Worm (Caenorhabditis elegans) whole organism, late embryonic: ENCODE measurements around the gene F53C11.9.

Experiments used
- ama-1 ChIP-seq: fragments of 150-350 bp; optimal IDR thresholded peaks from 2 replicates; lab custom pipeline; 2014
- ceh-45 ChIP-seq: fragments of 200-800 bp; sonication (Bioruptor generic); IDR thresholded peaks from 2 replicates; pipeline ENCODE4 v1.3.6; 2022; ENCODE audit warnings: missing genetic modification reagents, missing genetic modification characterization, missing compliant biosample characterization
- ets-4 ChIP-seq: sonication (generic microtip); optimal IDR thresholded peaks from 2 replicates; lab custom pipeline; 2016; ENCODE audit warnings: missing genetic modification characterization, missing compliant biosample characterization
- fax-1 ChIP-seq: sonication (generic microtip); optimal IDR thresholded peaks from 2 replicates; lab custom pipeline; 2016; ENCODE audit warnings: missing genotype, missing genetic modification characterization, missing compliant biosample characterization
- fkh-10 ChIP-seq: fragments of 150-350 bp; optimal IDR thresholded peaks from 2 replicates; lab custom pipeline; 2014; ENCODE audit warnings: missing biosample characterization, missing genetic modification reagents, missing genetic modification characterization
- hlh-13 ChIP-seq: fragments of 200-800 bp; sonication (Bioruptor generic); optimal IDR thresholded peaks from 2 replicates; lab custom pipeline; 2018; ENCODE audit warnings: mild to moderate bottlenecking, missing genetic modification characterization, missing compliant biosample characterization
- pha-2 ChIP-seq: sonication (generic microtip); optimal IDR thresholded peaks from 2 replicates; lab custom pipeline; 2017; ENCODE audit warnings: mild to moderate bottlenecking, missing genetic modification characterization, missing compliant biosample characterization
- sox-4 ChIP-seq: sonication (generic microtip); optimal IDR thresholded peaks from 2 replicates; lab custom pipeline; 2017; ENCODE audit warnings: mild to moderate bottlenecking, missing genetic modification characterization, inconsistent platforms, missing compliant biosample characterization
- unc-55 ChIP-seq: sonication (generic microtip); optimal IDR thresholded peaks from 2 replicates; lab custom pipeline; 2017; ENCODE audit warnings: missing biosample characterization, missing genetic modification reagents, missing genetic modification characterization

DNA sequence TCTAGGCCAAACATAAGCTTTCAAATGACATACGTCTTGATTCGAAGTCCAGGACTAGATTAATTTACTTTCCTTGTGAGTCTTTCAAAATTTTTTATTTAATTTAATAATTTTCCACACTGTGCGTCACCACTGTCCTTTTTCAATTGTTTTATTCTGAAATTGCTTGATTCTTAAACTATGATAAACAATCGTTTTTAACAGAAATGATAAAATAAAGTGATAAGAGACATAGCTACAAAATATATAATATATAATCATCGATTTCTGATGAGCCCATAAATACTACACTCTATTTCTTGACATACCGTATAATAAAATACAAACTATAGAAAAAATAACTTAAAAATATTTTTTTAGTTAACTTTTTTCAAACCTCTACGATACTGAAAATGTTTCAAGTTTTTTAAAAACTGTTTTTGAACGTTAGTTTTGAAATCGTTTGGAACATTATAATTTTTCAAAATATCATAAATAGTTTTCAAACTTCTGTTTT, 8.8 kb upstream of the F53C11.9 start, which contains the start of gene nas-24:
- no peak for TF ChIP-seq ets-4
- TF ChIP-seq sox-4 (tag; lab: Kevin White, UChicago), result no peak
- no peak for TF ChIP-seq pha-2 (tag; lab: Kevin White, UChicago)
- no peak for TF ChIP-seq ama-1
- TF ChIP-seq fax-1 (tag; lab: Kevin White, UChicago), result no peak
- no peak for TF ChIP-seq fkh-10
- no peak for TF ChIP-seq ceh-45 (GFP tag; lab: Robert Waterston, UW)
- TF ChIP-seq unc-55 (GFP tag; lab: Kevin White, UChicago), result no peak
- no peak for TF ChIP-seq hlh-13 (GFP tag; lab: Kevin White, UChicago)
